Worm (Caenorhabditis elegans): Measurements from ENCODE around the gene ech-5.

ech-5 gene

ce11 chrIV:749557-749956 lies 47.3 kb upstream of the ech-5 start:
- no peak for TF ChIP-seq nhr-11 (tag; optimal IDR thresholded peaks at IDR 0.05)
- TF ChIP-seq nhr-25 (tag; optimal IDR thresholded peaks at IDR 0.05): no peak
- no peak for TF ChIP-seq pqm-1 (tag; optimal IDR thresholded peaks at IDR 0.05)
- TF ChIP-seq mml-1 (tag; optimal IDR thresholded peaks at IDR 0.05): no peak
- TF ChIP-seq ceh-9 (tag; optimal IDR thresholded peaks at IDR 0.05): no peak
- TF ChIP-seq fkh-2 (tag; optimal IDR thresholded peaks at IDR 0.05): no peak
- TF ChIP-seq aly-2 (tag; optimal IDR thresholded peaks at IDR 0.05): no peak
- TF ChIP-seq snpc-4 (tag; optimal IDR thresholded peaks at IDR 0.05): no peak
- TF ChIP-seq elt-3 (tag; optimal IDR thresholded peaks at IDR 0.05): no peak
- no peak for TF ChIP-seq nhr-28 (tag; optimal IDR thresholded peaks at IDR 0.05)
- no peak for TF ChIP-seq eor-1 (tag; optimal IDR thresholded peaks at IDR 0.05)
- no peak for TF ChIP-seq ama-1 (optimal IDR thresholded peaks at IDR 0.05)
- TF ChIP-seq ztf-4 (tag; optimal IDR thresholded peaks at IDR 0.05): no peak
- TF ChIP-seq elt-1 (tag; optimal IDR thresholded peaks at IDR 0.05): no peak
- TF ChIP-seq hmg-11 (tag; optimal IDR thresholded peaks at IDR 0.05): no peak
- no peak for TF ChIP-seq tbx-2 (tag; optimal IDR thresholded peaks at IDR 0.05)
- TF ChIP-seq unc-39 (tag; optimal IDR thresholded peaks at IDR 0.05): no peak
- TF ChIP-seq elt-2 (tag; optimal IDR thresholded peaks at IDR 0.05): no peak
- TF ChIP-seq pha-4 (tag; optimal IDR thresholded peaks at IDR 0.05): no peak
- TF ChIP-seq nhr-237 (tag; optimal IDR thresholded peaks at IDR 0.05): no peak

ce11 chrIV:754357-754972 lies 42.4 kb upstream of the ech-5 start:
- TF ChIP-seq nhr-11 (tag; optimal IDR thresholded peaks at IDR 0.05) (no peak), nhr-237 (tag; optimal IDR thresholded peaks at IDR 0.05) (no peak), ceh-82 (tag; optimal IDR thresholded peaks at IDR 0.05) (no peak), ztf-11 (tag; optimal IDR thresholded peaks at IDR 0.05) (no peak), nhr-67 (tag; optimal IDR thresholded peaks at IDR 0.05) (no peak), nhr-12 (tag; optimal IDR thresholded peaks at IDR 0.05) (no peak), nfya-1 (tag; optimal IDR thresholded peaks at IDR 0.05; ENCODE audit: insufficient read depth) (no peak), eor-1 (tag; optimal IDR thresholded peaks at IDR 0.05) (no peak), egl-5 (tag; optimal IDR thresholded peaks at IDR 0.05) (no peak), unc-62 (GFP tag; optimal IDR thresholded peaks at IDR 0.05) (no peak), skn-1 (tag; optimal IDR thresholded peaks at IDR 0.05) (no peak)

ce11 chrIV:756421-756820 lies 40.4 kb upstream of the ech-5 start, which contains the start of gene srt-23:
Gene srt-23 (plus strand): TSS chrIV:756721.
- TF ChIP-seq ZK546.5 (tag; optimal IDR thresholded peaks at IDR 0.05): no peak
- TF ChIP-seq nhr-25 (tag; optimal IDR thresholded peaks at IDR 0.05): no peak
- TF ChIP-seq nhr-67 (tag; optimal IDR thresholded peaks at IDR 0.05): no peak
- TF ChIP-seq jun-1 (tag; optimal IDR thresholded peaks at IDR 0.05): no peak
- TF ChIP-seq nfya-1 (tag; optimal IDR thresholded peaks at IDR 0.05; ENCODE audit: insufficient read depth): no peak
- TF ChIP-seq nhr-11 (tag; optimal IDR thresholded peaks at IDR 0.05): no peak
- no peak for TF ChIP-seq ceh-82 (tag; optimal IDR thresholded peaks at IDR 0.05)

- TF ChIP-seq ZK546.5 (tag; optimal IDR thresholded peaks at IDR 0.05) (no peak), nhr-76 (tag; optimal IDR thresholded peaks at IDR 0.05) (no peak), unc-62 (GFP tag; optimal IDR thresholded peaks at IDR 0.05) (no peak), zag-1 (tag; optimal IDR thresholded peaks at IDR 0.05) (no peak), fkh-10 (GFP tag; optimal IDR thresholded peaks at IDR 0.05) (no peak), elt-2 (tag; optimal IDR thresholded peaks at IDR 0.05) (no peak), nhr-25 (tag; optimal IDR thresholded peaks at IDR 0.05) (no peak), R02D3.7 (tag; optimal IDR thresholded peaks at IDR 0.05) (no peak), lin-39 (tag; optimal IDR thresholded peaks at IDR 0.05) (no peak), egl-27 (tag; optimal IDR thresholded peaks at IDR 0.05) (no peak), ceh-82 (tag; optimal IDR thresholded peaks at IDR 0.05) (no peak), sea-2 (GFP tag; optimal IDR thresholded peaks at IDR 0.05) (no peak), jun-1 (tag; optimal IDR thresholded peaks at IDR 0.05) (no peak), hmg-11 (tag; optimal IDR thresholded peaks at IDR 0.05) (no peak), nhr-237 (tag; optimal IDR thresholded peaks at IDR 0.05) (no peak), nhr-77 (tag; optimal IDR thresholded peaks at IDR 0.05) (no peak)
These were observed 39.9 kb upstream of the ech-5 start for ce11 chrIV:756956-757355.

Measured in whole organism, L3 larva.